Worm (Caenorhabditis elegans) whole organism, young adult: Measurements from ENCODE around the gene F26F4.9.

Source experiments
- B0035.1 ChIP-seq: sonication (generic microtip); optimal IDR thresholded peaks from 2 replicates; lab custom pipeline; 2016; ENCODE audit warnings: missing genetic modification characterization, mild to moderate bottlenecking, missing compliant biosample characterization, missing genotype, missing genetic modification reagents
- D2030.7 ChIP-seq: fragments of 200-800 bp; sonication (Bioruptor generic); IDR thresholded peaks from 2 replicates; pipeline ENCODE4 v1.3.6; 2022; ENCODE audit warnings: missing genetic modification reagents, missing genetic modification characterization, missing compliant biosample characterization
- F57C9.4 ChIP-seq: sonication (generic microtip); optimal IDR thresholded peaks from 2 replicates; lab custom pipeline; 2017; ENCODE audit warnings: mild to moderate bottlenecking, missing genetic modification characterization, missing compliant biosample characterization
- K12H6.12 ChIP-seq: fragments of 200-800 bp; sonication (Bioruptor generic); optimal IDR thresholded peaks from 2 replicates; lab custom pipeline; 2018; ENCODE audit warnings: mild to moderate bottlenecking, missing genetic modification characterization, missing compliant biosample characterization
- cebp-2 ChIP-seq: fragments of 200-800 bp; sonication (Bioruptor generic); IDR thresholded peaks from 2 replicates; pipeline ENCODE4 v1.3.6; 2022; ENCODE audit warnings: missing genetic modification characterization, missing compliant biosample characterization
- ceh-100 ChIP-seq: fragments of 200-800 bp; sonication (Bioruptor generic); IDR thresholded peaks from 2 replicates; pipeline ENCODE4 v1.3.6; 2022; ENCODE audit warnings: missing genetic modification reagents, missing genetic modification characterization, missing compliant biosample characterization
- dpff-1 ChIP-seq: sonication (generic microtip); optimal IDR thresholded peaks from 2 replicates; lab custom pipeline; 2017; ENCODE audit warnings: mild to moderate bottlenecking, missing genetic modification characterization, missing compliant biosample characterization
- him-1 ChIP-seq: sonication (generic microtip); optimal IDR thresholded peaks from 2 replicates; lab custom pipeline; 2016; ENCODE audit warnings: missing genotype, missing genetic modification reagents, missing genetic modification characterization, missing compliant biosample characterization
- nhr-179 ChIP-seq: sonication (generic microtip); optimal IDR thresholded peaks from 2 replicates; lab custom pipeline; 2016; ENCODE audit warnings: mild to moderate bottlenecking, missing genetic modification characterization, missing compliant biosample characterization
- nhr-27 ChIP-seq: fragments of 200-800 bp; sonication (Bioruptor generic); optimal IDR thresholded peaks from 2 replicates; lab custom pipeline; 2018; ENCODE audit warnings: mild to moderate bottlenecking, missing genetic modification characterization, moderate library complexity, missing compliant biosample characterization
- snpc-4 ChIP-seq, 5 experiments: fragments of 150-350 bp in 1 of 5; sonication (generic microtip) in 4 of 5; optimal IDR thresholded peaks; 2 replicates each; lab custom pipeline; 2014 to 2018; ENCODE audit warnings: missing genetic modification characterization in 5 of 5, missing biosample characterization in 3 of 5, antibody characterized with exemption in 2 of 5, mild to moderate bottlenecking in 2 of 5, missing compliant biosample characterization in 2 of 5, missing genotype in 2 of 5, moderate library complexity in 2 of 5, missing genetic modification reagents in 1 of 5
- tlf-1 ChIP-seq: fragments of 200-800 bp; sonication (Bioruptor generic); optimal IDR thresholded peaks from 2 replicates; lab custom pipeline; 2018; ENCODE audit warnings: mild to moderate bottlenecking, missing genetic modification characterization, missing compliant biosample characterization
- unc-62 ChIP-seq: fragments of 150-350 bp; optimal IDR thresholded peaks from 2 replicates; lab custom pipeline; 2014; ENCODE audit warnings: missing biosample characterization, missing genetic modification reagents, missing genetic modification characterization

- TF ChIP-seq nhr-179, result no peak
- TF ChIP-seq ceh-100 (GFP tag; lab: Robert Waterston, UW), result no peak
- no peak for TF ChIP-seq snpc-4 (GFP tag; optimal IDR thresholded peaks at IDR 0.05; lab: Kevin White, UChicago)
- TF ChIP-seq snpc-4 (tag; optimal IDR thresholded peaks at IDR 0.05; lab: Kevin White, UChicago), result no peak
- TF ChIP-seq him-1, result no peak
- no peak for TF ChIP-seq cebp-2 (GFP tag; lab: Robert Waterston, UW)
- no peak for TF ChIP-seq F57C9.4 (tag; lab: Kevin White, UChicago)
- no peak for TF ChIP-seq nhr-27 (tag; lab: Kevin White, UChicago)
- TF ChIP-seq dpff-1 (tag; lab: Kevin White, UChicago), result no peak
- TF ChIP-seq tlf-1 (GFP tag; lab: Kevin White, UChicago), result no peak
- TF ChIP-seq unc-62 (GFP tag; lab: Kevin White, UChicago), result no peak
- no peak for TF ChIP-seq K12H6.12 (tag; lab: Kevin White, UChicago)
- no peak for TF ChIP-seq D2030.7
- no peak for TF ChIP-seq B0035.1 (tag; lab: Kevin White, UChicago)
These were observed 41.8 kb downstream of the F26F4.9 start, which contains the start of gene gipc-1 for ce11 chrIII:4870478-4870877.
